Fruit fly (Drosophila melanogaster): Measurements from ENCODE around the gene Brd8.
A peak's percentile ranks its signal among the peaks of the same experiment; 100 is the strongest.

The Brd8 gene

DNA sequence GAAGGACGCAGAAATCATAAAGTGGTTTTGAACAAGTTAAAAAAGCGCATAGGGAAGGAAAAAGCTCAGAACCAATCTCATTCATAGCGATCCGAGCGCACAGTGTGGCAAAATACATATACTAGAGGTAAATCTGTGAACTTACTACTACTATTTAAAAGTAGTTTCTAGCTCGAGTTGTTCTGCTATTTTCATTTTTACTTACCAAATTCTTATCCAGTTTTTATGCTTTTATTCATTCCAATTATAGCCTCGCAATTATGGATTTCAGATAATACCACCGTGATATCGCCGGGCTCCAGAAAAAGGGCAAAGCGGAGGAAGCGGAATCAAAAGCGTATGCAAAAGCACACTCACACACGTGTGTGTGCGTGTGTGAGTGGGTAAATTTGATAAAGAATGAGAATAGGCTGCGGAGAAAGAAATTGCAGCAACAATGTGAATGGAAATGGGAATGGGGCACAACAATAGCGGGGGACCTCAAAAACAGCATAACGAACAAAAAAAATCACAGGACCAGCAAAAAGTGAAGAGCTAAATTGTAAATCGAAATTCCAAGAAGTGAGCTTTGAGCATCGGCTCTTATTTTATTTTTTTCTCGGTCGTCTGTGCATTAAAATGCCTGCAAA lies 33.6 kb downstream of the Brd8 start (continued):
- TF ChIP-seq eg (GFP tag; IDR thresholded peaks at IDR 0.05) = peak; percentile 54; the same call in 1 of the 3 replicates
- peak; percentile 72 for TF ChIP-seq CG8632 (GFP tag; optimal IDR thresholded peaks at IDR 0.05)
- peak; percentile 70 for TF ChIP-seq CG31627 (GFP tag; optimal IDR thresholded peaks at IDR 0.05)
- TF ChIP-seq CG15336 (GFP tag; IDR thresholded peaks at IDR 0.05) = peak; percentile 25; the same call in 1 of the 2 replicates
- TF ChIP-seq topi (GFP tag; optimal IDR thresholded peaks at IDR 0.05) = peak; percentile 71
- TF ChIP-seq CG6792 (GFP tag; optimal IDR thresholded peaks at IDR 0.05) = peak; percentile 48
- TF ChIP-seq Gug (GFP tag; IDR thresholded peaks at IDR 0.05) = no peak
- TF ChIP-seq CG34406 (GFP tag; optimal IDR thresholded peaks at IDR 0.05) = peak; percentile 68
- TF ChIP-seq CG11294 (GFP tag; IDR thresholded peaks at IDR 0.05) = peak; percentile 63
- TF ChIP-seq CG10631 (GFP tag; optimal IDR thresholded peaks at IDR 0.05) = peak; percentile 50
- peak; percentile 31 for TF ChIP-seq Ets21C (GFP tag; optimal IDR thresholded peaks at IDR 0.05)
- no peak for TF ChIP-seq CG6276 (GFP tag; optimal IDR thresholded peaks at IDR 0.05)
- TF ChIP-seq fkh (GFP tag; optimal IDR thresholded peaks at IDR 0.05) = no peak
- peak; percentile 72 for TF ChIP-seq CG1621 (tag; optimal IDR thresholded peaks at IDR 0.05)
- TF ChIP-seq CG8319 (GFP tag; optimal IDR thresholded peaks at IDR 0.05) = peak; percentile 39
- TF ChIP-seq CG9139 (GFP tag; optimal IDR thresholded peaks at IDR 0.05) = peak; percentile 7
- TF ChIP-seq CG4318 (GFP tag; optimal IDR thresholded peaks at IDR 0.05) = no peak

DNA sequence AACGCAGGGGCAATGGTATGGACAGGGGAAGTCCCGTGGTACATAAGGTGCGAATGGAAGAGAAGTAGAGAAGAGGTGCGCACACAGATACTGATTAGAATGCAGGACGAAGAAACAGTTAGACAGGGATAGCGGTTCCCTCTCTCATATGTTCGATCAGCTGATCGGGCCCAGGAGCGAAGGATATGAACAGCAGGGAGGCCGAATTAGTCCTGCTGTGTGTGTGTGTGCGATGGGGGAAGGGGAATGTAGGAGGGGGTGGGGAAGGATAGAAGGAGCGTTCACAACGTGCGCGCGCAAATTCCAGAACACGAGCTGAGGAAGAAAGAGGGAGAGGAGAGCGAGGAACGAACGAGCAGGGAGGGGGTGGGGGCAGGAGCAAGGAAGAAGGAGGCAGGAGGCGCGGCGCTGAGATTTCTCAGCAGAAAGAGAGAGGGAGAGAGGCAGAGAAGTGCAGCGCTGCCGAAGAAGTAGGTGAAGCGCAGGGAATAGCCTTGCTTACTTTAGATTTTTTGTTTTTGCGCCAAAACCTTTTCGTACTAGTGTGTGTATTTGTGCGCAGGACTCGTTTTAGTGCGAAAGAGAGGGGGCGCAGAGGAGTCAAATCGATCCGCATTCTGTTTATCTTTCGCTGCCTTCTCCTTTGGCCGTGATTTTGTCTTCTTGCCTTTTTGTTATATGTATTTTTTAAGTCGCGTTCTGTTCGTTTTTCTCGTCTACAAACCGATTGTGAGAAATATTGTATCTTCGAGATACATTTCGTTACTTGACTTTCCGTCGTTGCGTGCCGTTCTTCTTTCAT lies 34.8 kb downstream of the Brd8 start:
- no peak for TF ChIP-seq lz (GFP tag; optimal IDR thresholded peaks at IDR 0.05)
- peak; percentile 66 for TF ChIP-seq dsx (GFP tag; optimal IDR thresholded peaks at IDR 0.05; ENCODE audit: poor library complexity, severe bottlenecking)
- TF ChIP-seq Hr4 (GFP tag; optimal IDR thresholded peaks at IDR 0.05) = no peak
- TF ChIP-seq CG7368 (GFP tag; optimal IDR thresholded peaks at IDR 0.05) = no peak
- no peak for TF ChIP-seq Ets96B (tag; optimal IDR thresholded peaks at IDR 0.05)
- TF ChIP-seq eg (GFP tag; IDR thresholded peaks at IDR 0.05) = no peak
- 0 out of 3 replicates have a peak, but pooled peaks have one; percentile 27 for TF ChIP-seq CG6163 (GFP tag; IDR thresholded peaks at IDR 0.05)
- TF ChIP-seq pdm3 (GFP tag; optimal IDR thresholded peaks at IDR 0.05) = no peak
- no peak for TF ChIP-seq OdsH (GFP tag; optimal IDR thresholded peaks at IDR 0.05)
- TF ChIP-seq salr (GFP tag; optimal IDR thresholded peaks at IDR 0.05) = no peak
- TF ChIP-seq CG10631 (GFP tag; optimal IDR thresholded peaks at IDR 0.05) = no peak
- no peak for TF ChIP-seq CG8632 (GFP tag; optimal IDR thresholded peaks at IDR 0.05)
- no peak for TF ChIP-seq fd59A (GFP tag; optimal IDR thresholded peaks at IDR 0.05)
- TF ChIP-seq spab (GFP tag; optimal IDR thresholded peaks at IDR 0.05) = no peak
- TF ChIP-seq topi (GFP tag; optimal IDR thresholded peaks at IDR 0.05) = no peak
- no peak for TF ChIP-seq Gug (GFP tag; IDR thresholded peaks at IDR 0.05)
- no peak for TF ChIP-seq fkh (GFP tag; optimal IDR thresholded peaks at IDR 0.05)
- TF ChIP-seq acj6 (GFP tag; optimal IDR thresholded peaks at IDR 0.05) = no peak
- no peak for TF ChIP-seq CG32006 (GFP tag; optimal IDR thresholded peaks at IDR 0.05)
- peak; percentile 10 to 71 for TF ChIP-seq ss (GFP tag; optimal IDR thresholded peaks at IDR 0.05)
- TF ChIP-seq Sox102F (GFP tag; optimal IDR thresholded peaks at IDR 0.05) = no peak
- peak; percentile 35 for TF ChIP-seq CG6808 (GFP tag; optimal IDR thresholded peaks at IDR 0.05)
- no peak for TF ChIP-seq achi (GFP tag; optimal IDR thresholded peaks at IDR 0.05)
- TF ChIP-seq CG11762 (GFP tag; optimal IDR thresholded peaks at IDR 0.05; ENCODE audit: insufficient read depth) = no peak
- TF ChIP-seq CG34406 (GFP tag; optimal IDR thresholded peaks at IDR 0.05) = no peak
- TF ChIP-seq CG6854 (GFP tag; optimal IDR thresholded peaks at IDR 0.05) = no peak
- no peak for TF ChIP-seq Smox (GFP tag; optimal IDR thresholded peaks at IDR 0.05)
- TF ChIP-seq fd85E (GFP tag; optimal IDR thresholded peaks at IDR 0.05) = no peak
- TF ChIP-seq Eip78C (GFP tag) = peak; percentile 44
- TF ChIP-seq esn (GFP tag; optimal IDR thresholded peaks at IDR 0.05) = no peak
- TF ChIP-seq Hr39 (GFP tag; optimal IDR thresholded peaks at IDR 0.05) = no peak
- no peak for TF ChIP-seq CG11294 (GFP tag; IDR thresholded peaks at IDR 0.05)

All from whole organism, prepupa.